Fruit fly (Drosophila melanogaster): ENCODE results near the gene CG7271.

dm6 chr3L:18633084-18633483 lies 44.5 kb downstream of the CG7271 start:
- TF ChIP-seq CG7357 (GFP tag; IDR thresholded peaks at IDR 0.05) (no peak), Fer2 (tag; optimal IDR thresholded peaks at IDR 0.05) (no peak), chn (GFP tag; optimal IDR thresholded peaks at IDR 0.05) (no peak), Optix (GFP tag; IDR thresholded peaks at IDR 0.05) (no peak), CG6765 (GFP tag; optimal IDR thresholded peaks at IDR 0.05) (no peak)
